Fruit fly (Drosophila melanogaster): ENCODE data around the gene DIP-iota.

The DIP-iota gene

DNA sequence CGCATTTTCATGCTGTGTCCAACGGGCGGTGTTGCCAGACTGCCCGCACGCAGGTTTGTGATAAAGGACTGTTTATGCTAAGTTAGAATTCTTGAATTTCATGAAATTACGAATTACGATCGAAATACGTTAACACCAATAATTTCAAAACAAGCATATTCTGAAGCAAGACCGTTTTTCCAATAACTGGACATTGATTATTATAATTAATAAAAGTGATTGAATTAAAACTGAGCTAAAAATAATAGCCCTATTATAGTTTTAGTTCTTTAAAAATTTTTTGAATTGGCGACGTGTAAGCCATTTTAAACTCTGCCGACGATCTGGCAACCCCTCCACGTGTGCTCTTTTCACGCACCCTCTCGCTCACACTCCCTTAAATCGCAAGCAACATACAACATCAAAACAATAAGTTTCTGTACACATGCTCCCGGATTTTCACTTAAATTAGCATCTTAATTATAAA, 26.7 kb upstream of the DIP-iota start (continued):
- peak; percentile 97 for TF ChIP-seq Fer1 (GFP tag; optimal IDR thresholded peaks at IDR 0.05)
- peak; percentile 88 for TF ChIP-seq CG11247 (GFP tag; IDR thresholded peaks at IDR 0.05)
- no peak for TF ChIP-seq Opbp (GFP tag; IDR thresholded peaks at IDR 0.05; ENCODE audit: partially characterized antibody)
- peak; percentile 72 for TF ChIP-seq dimm (GFP tag; IDR thresholded peaks at IDR 0.05)
- TF ChIP-seq CG11456 (GFP tag; IDR thresholded peaks at IDR 0.05), result peak; percentile 91
- peak; percentile 92 for TF ChIP-seq CG16815 (GFP tag; optimal IDR thresholded peaks at IDR 0.05)
- peak; percentile 96 for TF ChIP-seq tio (GFP tag; optimal IDR thresholded peaks at IDR 0.05)
- no peak for TF ChIP-seq cg (GFP tag; optimal IDR thresholded peaks at IDR 0.05)
- TF ChIP-seq CG7745 (tag; optimal IDR thresholded peaks at IDR 0.05), result no peak
- no peak for TF ChIP-seq nerfin-2 (GFP tag; IDR thresholded peaks at IDR 0.05; ENCODE audit: partially characterized antibody)
- TF ChIP-seq kay (GFP tag; optimal IDR thresholded peaks at IDR 0.05), result peak; percentile 91
- TF ChIP-seq MTF-1 (GFP tag; optimal IDR thresholded peaks at IDR 0.05; ENCODE audit: borderline replicate concordance), result peak; percentile 82
- peak; percentile 93 for TF ChIP-seq fd96Cb (tag; optimal IDR thresholded peaks at IDR 0.05)
- peak; percentile 96 for TF ChIP-seq Ssrp (tag; optimal IDR thresholded peaks at IDR 0.05)
- TF ChIP-seq B-H1 (GFP tag; IDR thresholded peaks at IDR 0.05), result peak; percentile 89
- TF ChIP-seq CG6791 (GFP tag; IDR thresholded peaks at IDR 0.05; ENCODE audit: partially characterized antibody), result no peak
- TF ChIP-seq CG15479 (GFP tag; optimal IDR thresholded peaks at IDR 0.05), result peak; percentile 47
- TF ChIP-seq Pdp1 (GFP tag; optimal IDR thresholded peaks at IDR 0.05), result peak; percentile 66 to 94
- TF ChIP-seq schlank (tag; optimal IDR thresholded peaks at IDR 0.05), result peak; percentile 85
- peak; percentile 78 for TF ChIP-seq CG7987 (GFP tag; optimal IDR thresholded peaks at IDR 0.05)
- TF ChIP-seq Meics (GFP tag; optimal IDR thresholded peaks at IDR 0.05), result peak; percentile 97
- TF ChIP-seq CG1024 (GFP tag; IDR thresholded peaks at IDR 0.05), result peak; percentile 75
- no peak for TF ChIP-seq hth (optimal IDR thresholded peaks at IDR 0.05)
- peak; percentile 95 for TF ChIP-seq Xrp1 (GFP tag; IDR thresholded peaks at IDR 0.05)
- peak; percentile 61; the same call in 2 of the 3 replicates for TF ChIP-seq sr (GFP tag; IDR thresholded peaks at IDR 0.05)
- TF ChIP-seq CG3847 (GFP tag; IDR thresholded peaks at IDR 0.05), result peak; percentile 94
- TF ChIP-seq Side (GFP tag; optimal IDR thresholded peaks at IDR 0.05), result peak; percentile 88
- peak; percentile 97 for TF ChIP-seq CG12104 (GFP tag; optimal IDR thresholded peaks at IDR 0.05)
- TF ChIP-seq esg (GFP tag; conservative IDR thresholded peaks at IDR 0.05), result peak; percentile 94
- TF ChIP-seq CG16813 (GFP tag; IDR thresholded peaks at IDR 0.05; ENCODE audit: partially characterized antibody), result no peak
- peak; percentile 94 for TF ChIP-seq CG13894 (tag; optimal IDR thresholded peaks at IDR 0.05)
- peak; percentile 78 for TF ChIP-seq ap (GFP tag; IDR thresholded peaks at IDR 0.05)
- peak; percentile 79 for TF ChIP-seq MBD-R2 (GFP tag; IDR thresholded peaks at IDR 0.05)
- TF ChIP-seq Dp (GFP tag; optimal IDR thresholded peaks at IDR 0.05), result peak; percentile 23
- peak; percentile 96 for TF ChIP-seq CG9817 (tag; optimal IDR thresholded peaks at IDR 0.05)
- TF ChIP-seq CG8089 (GFP tag; optimal IDR thresholded peaks at IDR 0.05), result peak; percentile 83
- peak; percentile 67 for TF ChIP-seq ab (GFP tag; optimal IDR thresholded peaks at IDR 0.05)
- peak; percentile 91 for TF ChIP-seq CG7372 (GFP tag; IDR thresholded peaks at IDR 0.05)
- TF ChIP-seq CG12942 (GFP tag; optimal IDR thresholded peaks at IDR 0.05), result peak; percentile 93
- TF ChIP-seq zfh2 (GFP tag; optimal IDR thresholded peaks at IDR 0.05), result peak; percentile 94
- TF ChIP-seq Fer2 (tag; optimal IDR thresholded peaks at IDR 0.05), result peak; percentile 92
- TF ChIP-seq usp (GFP tag; optimal IDR thresholded peaks at IDR 0.05), result no peak
- TF ChIP-seq CG10979 (tag; optimal IDR thresholded peaks at IDR 0.05), result peak; percentile 93
- peak; percentile 84 for TF ChIP-seq Taf1 (GFP tag; IDR thresholded peaks at IDR 0.05)
- TF ChIP-seq eyg (GFP tag; optimal IDR thresholded peaks at IDR 0.05), result peak; percentile 78
- peak; percentile 95 for TF ChIP-seq pho (GFP tag; optimal IDR thresholded peaks at IDR 0.05)
- TF ChIP-seq YL-1 (GFP tag; optimal IDR thresholded peaks at IDR 0.05), result peak; percentile 89
- peak; percentile 90 for TF ChIP-seq CG3726 (GFP tag; IDR thresholded peaks at IDR 0.05)
- peak; percentile 90 for TF ChIP-seq CG3065 (GFP tag; optimal IDR thresholded peaks at IDR 0.05)
- TF ChIP-seq row (GFP tag; IDR thresholded peaks at IDR 0.05), result peak; percentile 95
- peak; percentile 80 for TF ChIP-seq CG10431 (GFP tag; optimal IDR thresholded peaks at IDR 0.05)
